Fruit fly (Drosophila melanogaster): Measurements from ENCODE around the gene scny.
A peak's percentile ranks its signal among the peaks of the same experiment; 100 is the strongest.

Gene scny

DNA sequence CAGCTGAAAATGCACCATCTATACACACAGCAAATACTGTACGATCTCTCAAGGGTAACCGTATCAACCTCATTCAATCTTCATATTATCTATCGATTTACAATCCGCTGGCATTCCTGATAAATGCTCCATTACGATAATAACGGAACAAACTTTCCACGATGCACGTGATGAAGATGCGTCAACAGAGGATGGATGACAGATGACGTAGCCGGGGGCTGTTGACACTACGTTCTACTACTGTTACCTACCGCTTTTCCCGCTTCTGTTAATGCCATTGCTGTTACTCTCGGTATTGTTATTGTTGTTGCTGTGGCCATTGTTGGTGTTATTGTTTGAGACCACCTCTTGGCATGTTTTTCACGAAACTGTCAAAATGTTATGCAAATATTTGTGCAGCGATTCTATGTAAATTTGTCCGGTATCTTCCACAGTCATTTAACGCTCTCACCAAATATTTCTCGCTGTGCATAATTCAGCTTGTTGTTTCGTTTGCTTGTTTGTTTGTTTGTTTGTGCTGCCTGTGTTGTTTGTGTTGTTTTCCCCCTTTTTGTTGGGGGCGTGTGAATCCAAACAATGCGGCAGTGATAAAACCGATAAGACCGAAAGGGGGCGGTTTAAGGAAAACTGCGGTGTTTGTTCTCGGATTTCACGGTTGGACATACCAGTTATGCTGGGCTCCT lies 55.1 kb downstream of the scny start (continued):
- no peak for TF ChIP-seq CG3032 (tag; optimal IDR thresholded peaks at IDR 0.05)
- TF ChIP-seq Lpt (GFP tag; optimal IDR thresholded peaks at IDR 0.05): no peak
- TF ChIP-seq CG6276 (GFP tag; optimal IDR thresholded peaks at IDR 0.05): no peak
- no peak for TF ChIP-seq CG11294 (GFP tag; IDR thresholded peaks at IDR 0.05)
- TF ChIP-seq ss (GFP tag; optimal IDR thresholded peaks at IDR 0.05): peak in 1 of 2 experiments; percentile 3
- TF ChIP-seq fkh (GFP tag; optimal IDR thresholded peaks at IDR 0.05): peak; percentile 97
- peak; percentile 66 for TF ChIP-seq Eip78C (GFP tag)
- TF ChIP-seq dac (GFP tag; optimal IDR thresholded peaks at IDR 0.05): no peak

- TF ChIP-seq fkh (GFP tag; optimal IDR thresholded peaks at IDR 0.05) (no peak), CG10669 (GFP tag; optimal IDR thresholded peaks at IDR 0.05) (peak; percentile 9), Hr39 (GFP tag; optimal IDR thresholded peaks at IDR 0.05) (no peak), Eip93F (GFP tag; optimal IDR thresholded peaks at IDR 0.05) (no peak), Sox102F (GFP tag; optimal IDR thresholded peaks at IDR 0.05) (no peak), Smox (GFP tag; optimal IDR thresholded peaks at IDR 0.05) (no peak), acj6 (GFP tag; optimal IDR thresholded peaks at IDR 0.05) (peak; percentile 28), CG3032 (tag; optimal IDR thresholded peaks at IDR 0.05) (peak; percentile 36), CG32006 (GFP tag; optimal IDR thresholded peaks at IDR 0.05) (peak; percentile 2), fd59A (GFP tag; optimal IDR thresholded peaks at IDR 0.05) (peak; percentile 19), svp (GFP tag) (no peak), CG6276 (GFP tag; optimal IDR thresholded peaks at IDR 0.05) (no peak), CG4318 (GFP tag; optimal IDR thresholded peaks at IDR 0.05) (no peak), fd85E (GFP tag; optimal IDR thresholded peaks at IDR 0.05) (no peak), CG6163 (GFP tag; IDR thresholded peaks at IDR 0.05) (0 out of 3 replicates have a peak, but pooled peaks have one; percentile 12), Lpt (GFP tag; optimal IDR thresholded peaks at IDR 0.05) (no peak), CG15336 (GFP tag; IDR thresholded peaks at IDR 0.05) (no peak), dsx (GFP tag; optimal IDR thresholded peaks at IDR 0.05; ENCODE audit: poor library complexity, severe bottlenecking) (no peak), Eip75B (GFP tag; optimal IDR thresholded peaks at IDR 0.05) (no peak), Sox15 (GFP tag; optimal IDR thresholded peaks at IDR 0.05) (no peak), CG9139 (GFP tag; optimal IDR thresholded peaks at IDR 0.05) (no peak), CG1621 (tag; optimal IDR thresholded peaks at IDR 0.05) (no peak), OdsH (GFP tag; optimal IDR thresholded peaks at IDR 0.05) (no peak), Ets21C (GFP tag; optimal IDR thresholded peaks at IDR 0.05) (no peak), CG31627 (GFP tag; optimal IDR thresholded peaks at IDR 0.05) (no peak), topi (GFP tag; optimal IDR thresholded peaks at IDR 0.05) (no peak), net (GFP tag; optimal IDR thresholded peaks at IDR 0.05) (no peak), CG3919 (GFP tag; optimal IDR thresholded peaks at IDR 0.05) (no peak), cyc (GFP tag; optimal IDR thresholded peaks at IDR 0.05) (no peak), CG7368 (GFP tag; optimal IDR thresholded peaks at IDR 0.05) (no peak), CG16779 (tag; optimal IDR thresholded peaks at IDR 0.05) (no peak), Sox14 (GFP tag; optimal IDR thresholded peaks at IDR 0.05) (no peak), achi (GFP tag; optimal IDR thresholded peaks at IDR 0.05) (no peak), CG11902 (GFP tag; optimal IDR thresholded peaks at IDR 0.05) (no peak), CG8119 (GFP tag; IDR thresholded peaks at IDR 0.05) (no peak), CG11294 (GFP tag; IDR thresholded peaks at IDR 0.05) (no peak), CG8632 (GFP tag; optimal IDR thresholded peaks at IDR 0.05) (no peak), CG11762 (GFP tag; optimal IDR thresholded peaks at IDR 0.05; ENCODE audit: insufficient read depth) (no peak), Hr38 (GFP tag; optimal IDR thresholded peaks at IDR 0.05) (no peak), ss (GFP tag; optimal IDR thresholded peaks at IDR 0.05) (no peak), eg (GFP tag; IDR thresholded peaks at IDR 0.05) (no peak), CG34406 (GFP tag; optimal IDR thresholded peaks at IDR 0.05) (peak; percentile 7), CG6792 (GFP tag; optimal IDR thresholded peaks at IDR 0.05) (no peak), CG6808 (GFP tag; optimal IDR thresholded peaks at IDR 0.05) (no peak), esn (GFP tag; optimal IDR thresholded peaks at IDR 0.05) (no peak), pdm3 (GFP tag; optimal IDR thresholded peaks at IDR 0.05) (no peak), dac (GFP tag; optimal IDR thresholded peaks at IDR 0.05) (no peak), Met (GFP tag; optimal IDR thresholded peaks at IDR 0.05) (no peak)
Measured at dm6 chr3L:5825483-5825882, 56.7 kb downstream of the scny start.

Measured in whole organism, prepupa.